Worm (Caenorhabditis elegans) whole organism, dauer: Measurements from ENCODE around the gene K08A2.2.

ENCODE experiments used
- unc-62 ChIP-seq: sonication (generic microtip); optimal IDR thresholded peaks from 2 replicates; lab custom pipeline; 2017; ENCODE audit warnings: missing biosample characterization, missing genetic modification reagents, missing genetic modification characterization

K08A2.2 gene

ce11 chrII:2991555-2992083, at the start of gene K08A2.2:
Gene K08A2.2 (plus strand): TSS chrII:2991605.
- no peak for TF ChIP-seq unc-62 (GFP tag; lab: Kevin White, UChicago)

ce11 chrII:2943966-2944365, 47.4 kb upstream of the K08A2.2 start, which contains the start of the genes irld-50 and irld-49:
Gene irld-50 (minus strand): TSS chrII:2944066.
Gene irld-49 (plus strand): TSS chrII:2944176.
- no peak for TF ChIP-seq unc-62 (GFP tag; lab: Kevin White, UChicago)

- TF ChIP-seq unc-62 (GFP tag; lab: Kevin White, UChicago), result no peak
Measured at ce11 chrII:2946438-2946837, 45.0 kb upstream of the K08A2.2 start, which contains the start of gene srw-79. Gene srw-79 (plus strand): TSS chrII:2946738.

- no peak for TF ChIP-seq unc-62 (GFP tag; lab: Kevin White, UChicago)
Measured at ce11 chrII:2948614-2949013, 42.8 kb upstream of the K08A2.2 start.

ce11 chrII:2952629-2953028, 38.8 kb upstream of the K08A2.2 start, which contains the start of gene irld-51:
Gene irld-51 (minus strand): TSS chrII:2952729.
- no peak for TF ChIP-seq unc-62 (GFP tag; lab: Kevin White, UChicago)

ce11 chrII:2955656-2956115, 35.7 kb upstream of the K08A2.2 start, which contains the start of gene irld-48:
Gene irld-48 (plus strand): TSS chrII:2956065.
- TF ChIP-seq unc-62 (GFP tag; lab: Kevin White, UChicago), result no peak

- TF ChIP-seq unc-62 (GFP tag; lab: Kevin White, UChicago), result no peak
Measured at ce11 chrII:2958308-2958707, 33.1 kb upstream of the K08A2.2 start, which contains the start of gene srw-60. Gene srw-60 (plus strand): TSS chrII:2958608.

DNA sequence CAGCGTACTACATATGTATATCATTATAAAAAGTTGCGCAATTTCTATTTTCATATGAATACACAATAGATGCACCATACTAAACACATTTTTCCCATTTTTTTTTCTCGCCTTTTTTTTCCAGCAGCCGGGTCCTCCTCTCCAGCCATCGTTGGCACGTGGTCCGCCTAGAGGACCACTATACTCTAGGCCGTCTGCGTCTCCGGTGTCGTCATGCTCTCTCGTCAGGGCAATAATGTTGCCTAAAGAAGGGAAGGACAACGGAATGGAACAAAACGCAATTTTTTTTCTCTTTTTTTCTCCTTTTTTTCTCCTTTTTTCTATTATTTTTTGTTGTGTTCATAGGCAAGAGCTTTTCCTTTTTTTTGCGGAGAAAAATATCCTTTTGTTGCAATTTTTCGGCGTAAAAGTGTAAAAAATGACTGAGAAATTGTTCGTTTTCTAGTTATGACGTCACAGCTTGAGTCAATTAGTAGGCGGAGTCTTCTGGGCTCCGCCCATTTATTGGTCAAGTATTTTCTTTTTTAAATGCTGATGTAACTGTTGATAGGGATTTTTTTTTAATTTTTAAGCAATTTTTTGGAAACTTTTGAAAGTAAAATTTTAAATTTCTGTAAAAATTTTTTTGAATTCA, 28.8 kb upstream of the K08A2.2 start:
- TF ChIP-seq unc-62 (GFP tag; lab: Kevin White, UChicago), result no peak

DNA sequence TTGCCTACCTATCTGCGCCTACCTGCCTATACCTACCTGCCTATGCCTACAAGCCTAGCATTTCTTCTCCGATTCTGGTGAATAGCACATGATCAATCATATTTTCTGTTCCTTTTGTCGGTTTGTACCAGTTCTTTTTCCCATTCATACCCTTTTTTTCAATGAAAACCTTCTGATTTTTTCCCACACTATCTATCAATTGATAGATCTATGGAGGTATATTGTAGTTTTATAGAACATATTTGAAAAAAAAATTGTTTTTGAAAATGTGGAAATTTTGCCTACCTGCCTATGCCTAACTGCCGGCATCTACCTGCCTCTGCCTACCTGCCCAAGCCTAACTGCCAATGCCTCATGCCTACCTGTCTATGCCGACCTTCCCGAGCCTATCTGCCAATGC, 27.8 kb upstream of the K08A2.2 start:
- no peak for TF ChIP-seq unc-62 (GFP tag; lab: Kevin White, UChicago)

DNA sequence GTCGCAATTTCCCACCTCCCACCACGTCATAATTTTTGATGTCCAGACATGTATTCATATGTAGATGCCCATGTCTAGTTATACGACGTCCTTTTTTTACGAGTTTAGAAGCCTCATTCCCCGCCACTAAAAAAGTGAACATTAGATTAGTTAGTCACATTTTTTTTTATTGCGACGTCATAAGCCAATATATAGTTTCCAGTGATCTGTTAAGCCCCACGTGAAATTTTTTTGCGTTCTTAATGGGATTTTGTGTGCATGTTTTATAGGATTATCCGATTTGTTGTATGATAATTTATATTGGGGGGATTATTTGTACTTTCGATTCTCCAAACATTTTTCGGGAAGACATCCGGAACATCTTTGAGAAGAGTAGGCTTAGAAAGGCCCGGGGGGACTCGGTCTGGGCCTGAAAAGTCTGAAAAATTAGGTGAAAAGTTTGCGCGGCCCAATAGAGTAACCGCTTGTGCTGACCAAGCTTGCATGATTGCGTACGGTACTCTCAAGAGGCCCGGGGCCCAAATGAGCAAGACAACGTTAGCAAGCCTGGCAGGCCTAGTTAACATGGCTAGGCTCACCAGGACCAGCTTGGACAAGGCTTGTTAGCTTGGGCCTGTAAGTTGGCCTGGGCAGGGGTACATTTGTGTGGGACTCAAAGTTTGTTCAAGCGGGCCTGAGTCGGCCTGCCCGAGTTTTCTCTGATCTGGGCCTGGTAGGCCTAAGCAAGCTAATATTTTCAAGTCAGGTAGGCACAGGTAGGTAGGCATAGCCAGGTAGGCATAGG, 26.0 kb upstream of the K08A2.2 start:
- TF ChIP-seq unc-62 (GFP tag; lab: Kevin White, UChicago), result no peak

DNA sequence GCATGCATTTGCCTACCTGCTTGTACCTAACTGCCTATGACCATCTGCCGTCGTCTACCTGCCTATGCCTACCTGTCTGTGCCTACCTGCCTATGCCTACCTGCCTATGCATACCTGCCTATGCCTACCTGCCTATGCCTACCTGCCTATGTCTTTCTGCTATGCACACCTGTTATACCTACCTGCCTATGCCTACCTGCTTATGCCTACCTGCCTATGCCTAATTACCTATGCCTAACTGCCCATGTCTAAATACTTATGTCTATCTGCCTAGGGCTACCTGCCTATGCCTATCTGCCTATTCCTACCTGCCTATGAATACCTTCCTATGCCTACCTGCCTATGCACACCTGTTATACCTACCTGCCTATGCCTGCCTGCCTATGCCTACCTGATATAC, 25.1 kb upstream of the K08A2.2 start:
- TF ChIP-seq unc-62 (GFP tag; lab: Kevin White, UChicago), result no peak

DNA sequence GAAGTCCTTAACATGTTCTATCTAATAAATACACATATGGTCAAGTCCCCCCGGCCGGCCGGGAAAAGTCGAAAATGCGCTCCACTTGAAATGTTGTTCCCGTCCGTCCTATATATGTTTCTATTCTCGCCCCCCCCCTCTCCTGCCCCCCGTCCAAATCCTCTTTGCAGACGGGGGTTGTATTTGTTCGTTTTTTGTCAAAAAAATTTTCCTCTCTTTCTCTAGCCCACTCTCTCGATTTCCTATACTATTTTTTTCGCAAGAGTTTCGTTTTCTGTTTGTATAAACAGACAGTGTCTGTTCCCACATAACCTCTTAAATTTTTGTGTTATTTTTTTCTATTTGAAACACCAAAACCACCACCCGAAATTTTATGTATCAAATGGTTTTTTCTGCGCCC, 24.3 kb upstream of the K08A2.2 start:
- no peak for TF ChIP-seq unc-62 (GFP tag; lab: Kevin White, UChicago)

DNA sequence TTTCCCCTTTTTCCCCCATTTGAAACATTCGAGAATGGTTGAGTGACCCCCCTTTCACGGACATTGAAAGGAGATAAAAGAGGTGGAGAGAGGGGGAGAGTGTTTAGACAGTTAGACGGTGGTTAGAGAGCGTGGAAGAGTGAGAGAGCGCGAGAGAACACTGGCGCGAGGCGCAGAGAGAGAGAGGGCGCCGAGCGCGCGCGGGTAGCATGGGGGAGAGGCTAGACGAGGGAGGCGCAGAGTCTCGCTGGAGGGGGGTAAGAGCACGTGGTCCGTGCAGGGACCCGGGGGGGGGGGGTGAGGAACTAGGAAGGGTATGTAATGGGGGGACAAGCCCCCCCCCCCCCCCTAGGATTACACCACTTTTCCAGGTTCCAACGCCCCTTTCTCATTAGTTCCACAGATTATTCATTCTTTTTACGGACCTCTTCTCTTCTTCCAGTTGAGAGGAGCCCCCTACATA, 17.4 kb upstream of the K08A2.2 start:
- TF ChIP-seq unc-62 (GFP tag; lab: Kevin White, UChicago), result no peak

DNA sequence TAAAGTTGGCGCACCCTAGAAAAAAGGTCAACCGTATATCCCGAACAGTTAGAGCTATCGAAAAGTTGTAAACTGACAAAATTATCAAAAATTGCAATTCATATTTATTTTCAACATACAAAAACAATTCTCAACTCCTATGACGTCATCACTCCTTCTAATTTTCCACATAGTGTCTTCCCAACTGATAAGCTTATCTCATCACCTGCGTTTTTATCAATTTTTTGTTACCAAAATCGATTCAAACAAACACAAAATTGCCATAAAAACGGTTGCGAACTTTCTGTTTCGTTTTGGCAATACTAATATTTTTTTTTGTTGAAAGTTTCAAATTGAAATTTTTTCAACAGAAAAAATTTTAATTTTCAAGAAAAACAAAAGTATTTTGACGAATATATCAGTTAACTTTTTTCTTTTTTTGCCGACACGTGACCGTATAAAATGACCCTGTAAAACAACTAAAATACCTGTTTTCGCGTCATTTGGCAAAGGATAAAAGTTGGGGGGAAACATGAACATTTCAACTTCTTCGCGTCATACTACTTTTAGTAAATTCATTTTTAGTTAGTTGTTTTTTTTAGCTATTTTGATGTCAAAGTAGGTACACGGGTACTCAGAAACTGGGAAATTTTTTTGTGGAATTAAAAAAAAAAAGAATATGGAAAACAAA, 15.7 kb upstream of the K08A2.2 start:
- no peak for TF ChIP-seq unc-62 (GFP tag; lab: Kevin White, UChicago)

DNA sequence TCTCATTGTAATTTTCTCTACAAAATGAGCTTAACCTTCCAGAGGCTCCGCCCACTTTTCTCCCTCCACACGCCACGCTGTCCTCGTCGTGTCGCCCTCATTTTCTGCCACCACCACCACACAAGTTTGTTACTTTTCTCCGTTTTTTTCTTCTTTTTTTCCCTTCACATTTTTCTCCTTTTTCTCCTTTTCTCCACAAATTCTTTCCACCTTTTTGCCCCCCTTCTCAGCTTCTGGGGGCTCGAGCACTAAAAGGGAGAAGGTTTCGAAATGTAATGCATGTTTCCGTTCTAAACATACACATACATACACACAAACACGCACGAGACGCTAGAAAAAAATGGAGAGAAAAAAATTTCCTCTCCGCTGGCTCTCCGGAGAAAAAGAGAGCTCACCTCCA, 14.8 kb upstream of the K08A2.2 start, which contains the start of gene nhr-88:
TSS of gene nhr-88 (plus strand) at position 43 of the 400 bp plus-strand sequence.
- no peak for TF ChIP-seq unc-62 (GFP tag; lab: Kevin White, UChicago)
